Worm (Caenorhabditis elegans): ENCODE results near the gene gck-3.

- no peak for TF ChIP-seq ceh-79 (tag; optimal IDR thresholded peaks at IDR 0.05)
- no peak for TF ChIP-seq Y53G8AR.9 (GFP tag; conservative IDR thresholded peaks at IDR 0.05)
- no peak for TF ChIP-seq somi-1 (GFP tag; optimal IDR thresholded peaks at IDR 0.05)
- TF ChIP-seq F39B2.1 (GFP tag; IDR thresholded peaks at IDR 0.05), result no peak
- TF ChIP-seq sdz-38 (tag; optimal IDR thresholded peaks at IDR 0.05), result no peak
- TF ChIP-seq pha-4 (tag; optimal IDR thresholded peaks at IDR 0.05), result no peak
- TF ChIP-seq mcd-1 (GFP tag; IDR thresholded peaks at IDR 0.05), result no peak
- TF ChIP-seq lin-35 (GFP tag; optimal IDR thresholded peaks at IDR 0.05), result no peak
- no peak for TF ChIP-seq ceh-58 (GFP tag; IDR thresholded peaks at IDR 0.05)
- no peak for TF ChIP-seq unc-62 (GFP tag; optimal IDR thresholded peaks at IDR 0.05)
- TF ChIP-seq him-1 (tag; optimal IDR thresholded peaks at IDR 0.05), result no peak
- TF ChIP-seq sea-2 (GFP tag; IDR thresholded peaks at IDR 0.05), result no peak
- TF ChIP-seq Y79H2A.3 (GFP tag; conservative IDR thresholded peaks at IDR 0.05), result no peak
- no peak for TF ChIP-seq F10E7.11 (tag; optimal IDR thresholded peaks at IDR 0.05)
Measured at ce11 chrV:18014116-18014515, 47.5 kb upstream of the gck-3 start, which contains the start of gene srh-133.

All from whole organism, young adult.